Worm (Caenorhabditis elegans): ENCODE measurements around the gene snr-1.
"Not testable (repeated sequence)": the region's sequence is repeated elsewhere in the genome, so short reads cannot be mapped to it uniquely, and the experiment has no call there.

The snr-1 gene

ce11 chrIV:17058489-17059121, 29.2 kb upstream of the snr-1 start:
- peak; percentile 91 for TF ChIP-seq snpc-1.2 (GFP tag; IDR thresholded peaks at IDR 0.05)

DNA sequence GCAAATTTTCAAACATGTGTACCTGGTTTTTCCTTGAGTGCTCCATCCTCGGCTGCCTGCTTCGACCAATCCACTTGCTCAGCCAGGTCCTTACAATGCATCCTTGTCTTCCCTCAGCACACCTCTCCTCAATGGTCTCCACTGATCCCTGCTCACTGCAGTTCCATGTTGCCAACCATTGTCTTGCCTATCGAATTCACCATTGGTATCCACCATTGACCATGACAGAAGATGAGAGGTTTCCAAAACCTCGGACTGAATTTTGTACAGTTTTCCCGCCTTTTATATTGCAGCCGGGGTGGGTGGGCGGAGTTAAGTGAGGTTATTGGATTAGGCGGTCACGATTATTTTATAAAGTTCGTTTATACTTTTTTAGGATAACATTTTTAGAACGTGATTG, 24.1 kb upstream of the snr-1 start, which contains the start of gene Y116A8C.467:
Y116A8C.467 (minus strand) TSS at position 101 of the 400 bp plus-strand sequence.
- not testable (repeated sequence) for TF ChIP-seq aha-1 (tag); egl-27 (tag; optimal IDR thresholded peaks at IDR 0.05); nhr-111 (GFP tag; optimal IDR thresholded peaks at IDR 0.05)

ce11 chrIV:17064937-17065336, 22.9 kb upstream of the snr-1 start, which contains the start of gene Y116A8C.465:
TSS of gene Y116A8C.465 (plus strand) at chrIV:17065237.
- not testable (repeated sequence) for TF ChIP-seq madf-5 (GFP tag; IDR thresholded peaks at IDR 0.05); dmd-9 (GFP tag; IDR thresholded peaks at IDR 0.05); skn-1 (tag; optimal IDR thresholded peaks at IDR 0.05)

- TF ChIP-seq lin-29 (GFP tag; IDR thresholded peaks at IDR 0.05); duxl-1 (tag; optimal IDR thresholded peaks at IDR 0.05; ENCODE audit: poor library complexity); set-16 (GFP tag; IDR thresholded peaks at IDR 0.05): not testable (repeated sequence)
These were observed 17.1 kb upstream of the snr-1 start, which contains the start of gene Y116A8C.24 for ce11 chrIV:17070791-17071190. TSS of gene Y116A8C.24 (minus strand) at chrIV:17070891.

- TF ChIP-seq nhr-102 (tag; optimal IDR thresholded peaks at IDR 0.05) (no peak), lin-38 (GFP tag; IDR thresholded peaks at IDR 0.05) (no peak), aly-2 (tag; optimal IDR thresholded peaks at IDR 0.05) (no peak), F26F4.8 (GFP tag; conservative IDR thresholded peaks at IDR 0.05) (no peak), ceh-20 (GFP tag; IDR thresholded peaks at IDR 0.05) (no peak), jun-1 (tag; optimal IDR thresholded peaks at IDR 0.05) (no peak), nhr-41 (GFP tag; IDR thresholded peaks at IDR 0.05) (no peak), egl-43 (GFP tag; IDR thresholded peaks at IDR 0.05) (no peak), F44E2.7 (GFP tag; IDR thresholded peaks at IDR 0.05) (no peak), fkh-10 (GFP tag; optimal IDR thresholded peaks at IDR 0.05) (no peak), cey-2 (tag; optimal IDR thresholded peaks at IDR 0.05; ENCODE audit: borderline replicate concordance, insufficient read depth) (no peak), mdl-1 (tag; optimal IDR thresholded peaks at IDR 0.05) (no peak), lin-1 (GFP tag; IDR thresholded peaks at IDR 0.05) (no peak), tag-97 (GFP tag; IDR thresholded peaks at IDR 0.05) (no peak), gei-8 (GFP tag; optimal IDR thresholded peaks at IDR 0.05) (no peak)
These were observed 9.2 kb upstream of the snr-1 start, which contains the start of gene Y116A8C.25 for ce11 chrIV:17078649-17079048. TSS of gene Y116A8C.25 (minus strand) at chrIV:17078749.

ce11 chrIV:17084317-17084716, 3.5 kb upstream of the snr-1 start:
- TF ChIP-seq dpl-1 (GFP tag; optimal IDR thresholded peaks at IDR 0.05), result peak; percentile 0
- peak; percentile 51 for TF ChIP-seq lin-38 (GFP tag; IDR thresholded peaks at IDR 0.05)
- TF ChIP-seq dmd-9 (GFP tag; IDR thresholded peaks at IDR 0.05), result 0 out of 2 replicates have a peak, but pooled peaks have one; percentile 7
- TF ChIP-seq dmd-8 (GFP tag; IDR thresholded peaks at IDR 0.05), result no peak

DNA sequence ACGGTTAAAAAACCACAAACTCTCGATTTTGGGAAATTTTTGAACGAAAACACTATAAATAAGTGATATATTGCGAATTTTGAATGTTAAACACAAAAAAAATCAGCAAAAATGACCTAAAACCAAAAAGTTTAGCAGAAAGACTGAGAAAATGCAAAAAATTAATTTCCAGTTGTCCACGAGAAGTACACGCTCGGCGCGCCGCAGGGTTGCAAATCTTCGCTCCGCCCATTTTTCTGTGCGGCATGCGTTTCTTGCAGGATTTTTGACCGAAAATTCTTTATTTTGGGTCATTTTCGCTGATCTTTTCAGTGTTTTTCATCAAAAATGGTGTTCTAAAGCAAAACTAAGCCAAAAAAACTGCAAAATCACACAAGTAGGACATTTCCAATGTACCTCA, 3.0 kb upstream of the snr-1 start:
- TF ChIP-seq aha-1 (tag) (peak; percentile 74), snpc-1.2 (GFP tag; IDR thresholded peaks at IDR 0.05) (peak; percentile 80), lin-38 (GFP tag; IDR thresholded peaks at IDR 0.05) (peak; percentile 41), gei-8 (GFP tag; optimal IDR thresholded peaks at IDR 0.05) (no peak)

Measured in whole organism, L4 larva.